Worm (Caenorhabditis elegans): Measurements from ENCODE around the gene B0272.4.

DNA sequence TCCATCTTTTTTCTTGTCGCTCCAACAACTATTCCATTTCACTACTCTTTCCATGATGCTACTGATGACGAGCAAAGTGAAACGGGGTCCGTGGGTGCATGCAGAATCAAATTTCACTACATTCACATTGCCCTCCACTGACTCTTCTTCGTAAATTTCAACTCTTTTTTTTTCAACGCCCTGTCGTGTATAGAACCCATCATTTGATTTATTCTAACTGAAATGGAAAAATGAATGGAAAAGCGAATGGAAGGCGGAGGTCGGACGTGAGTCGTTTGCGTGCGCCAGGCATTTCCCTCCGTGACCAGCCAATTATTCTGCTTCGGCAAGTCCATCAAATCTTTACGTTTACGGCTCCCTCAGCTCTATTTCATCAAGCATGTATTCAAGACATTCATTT lies 15.6 kb downstream of the B0272.4 start:
- TF ChIP-seq hlh-17 (GFP tag; optimal IDR thresholded peaks at IDR 0.05; ENCODE audit: borderline replicate concordance) (no peak), snpc-4 (tag; optimal IDR thresholded peaks at IDR 0.05) (no peak), lin-14 (GFP tag; optimal IDR thresholded peaks at IDR 0.05) (peak; percentile 56), ztf-11 (tag; optimal IDR thresholded peaks at IDR 0.05) (no peak), zag-1 (tag; optimal IDR thresholded peaks at IDR 0.05) (no peak), nhr-11 (tag; optimal IDR thresholded peaks at IDR 0.05) (no peak), sup-37 (GFP tag; optimal IDR thresholded peaks at IDR 0.05) (no peak), elt-2 (tag; optimal IDR thresholded peaks at IDR 0.05) (no peak), efl-1 (optimal IDR thresholded peaks at IDR 0.05) (no peak), efl-1 (GFP tag; optimal IDR thresholded peaks at IDR 0.05 in 1 of 2) (no peak)

All from whole organism, L1 larva.